Worm (Caenorhabditis elegans) whole organism, L1 larva: Measurements from ENCODE around the gene rfp-1.
A peak's percentile ranks its signal among the peaks of the same experiment; 100 is the strongest.

Experiments used
- C16A3.4 ChIP-seq: fragments of 150-350 bp; optimal IDR thresholded peaks from 2 replicates; lab custom pipeline; 2014; ENCODE audit warnings: missing biosample characterization, missing genetic modification characterization
- C34B4.2 ChIP-seq: sonication (generic microtip); optimal IDR thresholded peaks from 2 replicates; lab custom pipeline; 2017; ENCODE audit warnings: mild to moderate bottlenecking, missing genetic modification characterization, missing compliant biosample characterization
- F16B12.6 ChIP-seq: fragments of 150-350 bp; optimal IDR thresholded peaks from 2 replicates; lab custom pipeline; 2014; ENCODE audit warnings: missing biosample characterization, missing genetic modification characterization
- Y116A8C.19 ChIP-seq: sonication (generic microtip); optimal IDR thresholded peaks from 2 replicates; lab custom pipeline; 2016; ENCODE audit warnings: missing compliant biosample characterization, missing genetic modification characterization, borderline replicate concordance
- aly-2 ChIP-seq: fragments of 150-350 bp; optimal IDR thresholded peaks from 2 replicates; lab custom pipeline; 2014; ENCODE audit warnings: missing biosample characterization, missing genetic modification characterization
- dpl-1 ChIP-seq, 3 experiments: fragments of 150-350 bp in 2 of 3; sonication (generic microtip) in 1 of 3; optimal IDR thresholded peaks; 2 replicates each; lab custom pipeline; 2014 to 2017; ENCODE audit warnings: missing biosample characterization in 3 of 3, missing genetic modification characterization in 3 of 3, missing genetic modification reagents in 3 of 3
- dsc-1 ChIP-seq: sonication (generic microtip); optimal IDR thresholded peaks from 2 replicates; lab custom pipeline; 2016; ENCODE audit warnings: mild to moderate bottlenecking, missing genetic modification characterization, missing compliant biosample characterization
- efl-1 ChIP-seq, 4 experiments: fragments of 150-350 bp; optimal IDR thresholded peaks in 3 of 4; peaks in 1 of 4; 1 replicate in 1 of 4; 2 replicates in 3 of 4; lab custom pipeline; 2014; ENCODE audit warnings: missing biosample characterization in 2 of 4, missing genetic modification characterization in 2 of 4, missing genetic modification reagents in 2 of 4
- egl-27 ChIP-seq, 2 experiments: fragments of 150-350 bp in 1 of 2; sonication (generic microtip); optimal IDR thresholded peaks; 3 replicates each; lab custom pipeline; 2017 to 2018; ENCODE audit warnings: missing biosample characterization in 2 of 2, missing genetic modification characterization in 2 of 2, missing genetic modification reagents in 2 of 2
- elt-2 ChIP-seq: sonication (generic microtip); optimal IDR thresholded peaks from 2 replicates; lab custom pipeline; 2016; ENCODE audit warnings: missing genetic modification characterization, mild to moderate bottlenecking, inconsistent platforms, missing compliant biosample characterization, missing genetic modification reagents
- fkh-10 ChIP-seq: sonication (generic microtip); optimal IDR thresholded peaks from 2 replicates; lab custom pipeline; 2017; ENCODE audit warnings: missing biosample characterization, missing genetic modification reagents, missing genetic modification characterization
- hlh-4 ChIP-seq: sonication (generic microtip); optimal IDR thresholded peaks from 2 replicates; lab custom pipeline; 2016; ENCODE audit warnings: mild to moderate bottlenecking, missing genetic modification characterization, missing compliant biosample characterization
- isw-1 ChIP-seq: fragments of 200-800 bp; sonication (Bioruptor generic); IDR thresholded peaks from 2 replicates; pipeline ENCODE4 v1.3.6; 2022; ENCODE audit warnings: missing genetic modification characterization, missing compliant biosample characterization
- jun-1 ChIP-seq: fragments of 150-350 bp; optimal IDR thresholded peaks from 2 replicates; lab custom pipeline; 2014; ENCODE audit warnings: missing biosample characterization, missing genetic modification reagents, missing genetic modification characterization
- lsy-2 ChIP-seq, 2 experiments: fragments of 150-350 bp; optimal IDR thresholded peaks; 2 replicates each; lab custom pipeline; 2014; ENCODE audit warnings: missing biosample characterization in 2 of 2, missing genetic modification characterization in 2 of 2
- mdl-1 ChIP-seq, 2 experiments: fragments of 150-350 bp; optimal IDR thresholded peaks; 2 replicates each; lab custom pipeline; 2014 to 2017; ENCODE audit warnings: missing biosample characterization in 2 of 2, missing genetic modification characterization in 2 of 2, inconsistent platforms in 1 of 2
- mef-2 ChIP-seq: fragments of 150-350 bp; optimal IDR thresholded peaks from 2 replicates; lab custom pipeline; 2014; ENCODE audit warnings: missing biosample characterization, missing genetic modification characterization
- nhr-12 ChIP-seq: sonication (generic microtip); optimal IDR thresholded peaks from 2 replicates; lab custom pipeline; 2017; ENCODE audit warnings: missing biosample characterization, missing genetic modification characterization
- nhr-71 ChIP-seq: sonication (generic microtip); optimal IDR thresholded peaks from 2 replicates; lab custom pipeline; 2016; ENCODE audit warnings: mild to moderate bottlenecking, missing genetic modification characterization, moderate library complexity, missing compliant biosample characterization
- nhr-85 ChIP-seq: sonication (generic microtip); peaks from one replicate; lab custom pipeline; 2016; ENCODE audit warnings: missing genetic modification characterization, inconsistent platforms, missing compliant biosample characterization
- nhr-90 ChIP-seq: sonication (generic microtip); optimal IDR thresholded peaks from 2 replicates; lab custom pipeline; 2016; ENCODE audit warnings: mild to moderate bottlenecking, missing genetic modification characterization, missing compliant biosample characterization; ENCODE audit not compliant: poor library complexity
- pag-3 ChIP-seq: sonication (generic microtip); optimal IDR thresholded peaks from 2 replicates; lab custom pipeline; 2017; ENCODE audit warnings: missing genetic modification characterization, mild to moderate bottlenecking, missing compliant biosample characterization, antibody characterized with exemption, borderline replicate concordance; ENCODE audit not compliant: insufficient read depth
- pax-3 ChIP-seq: fragments of 200-800 bp; sonication (Bioruptor generic); optimal IDR thresholded peaks from 2 replicates; lab custom pipeline; 2018; ENCODE audit warnings: mild to moderate bottlenecking, missing genetic modification characterization, moderate library complexity, missing compliant biosample characterization
- pqm-1 ChIP-seq: sonication (generic microtip); optimal IDR thresholded peaks from 3 replicates; lab custom pipeline; 2017; ENCODE audit warnings: missing biosample characterization, missing genetic modification characterization
- rnt-1 ChIP-seq: sonication (generic microtip); optimal IDR thresholded peaks from 2 replicates; lab custom pipeline; 2016; ENCODE audit warnings: mild to moderate bottlenecking, missing genetic modification characterization, moderate library complexity, missing compliant biosample characterization
- snpc-4 ChIP-seq: fragments of 150-350 bp; optimal IDR thresholded peaks from 2 replicates; lab custom pipeline; 2014; ENCODE audit warnings: missing biosample characterization, missing genetic modification characterization
- snu-23 ChIP-seq: sonication (generic microtip); optimal IDR thresholded peaks from 2 replicates; lab custom pipeline; 2016; ENCODE audit warnings: missing genetic modification characterization, missing compliant biosample characterization
- swsn-7 ChIP-seq: sonication (generic microtip); optimal IDR thresholded peaks from 2 replicates; lab custom pipeline; 2016; ENCODE audit warnings: missing genetic modification characterization, missing compliant biosample characterization
- unc-130 ChIP-seq: fragments of 150-350 bp; optimal IDR thresholded peaks from 2 replicates; lab custom pipeline; 2017; ENCODE audit warnings: missing biosample characterization, missing genetic modification characterization, inconsistent platforms
- unc-30 ChIP-seq: sonication (generic microtip); optimal IDR thresholded peaks from 2 replicates; lab custom pipeline; 2017; ENCODE audit warnings: missing biosample characterization, missing genetic modification characterization
- unc-62 ChIP-seq: fragments of 150-350 bp; optimal IDR thresholded peaks from 2 replicates; lab custom pipeline; 2014; ENCODE audit warnings: missing biosample characterization, missing genetic modification reagents, missing genetic modification characterization
- unc-98 ChIP-seq: fragments of 200-800 bp; sonication (Bioruptor generic); IDR thresholded peaks from 2 replicates; pipeline ENCODE4 v1.3.6; 2022; ENCODE audit warnings: missing genetic modification characterization, missing compliant biosample characterization
- xbp-1 ChIP-seq: sonication (generic microtip); optimal IDR thresholded peaks from 2 replicates; lab custom pipeline; 2016; ENCODE audit warnings: missing genetic modification characterization, missing compliant biosample characterization
- zag-1 ChIP-seq: fragments of 150-350 bp; optimal IDR thresholded peaks from 2 replicates; lab custom pipeline; 2014; ENCODE audit warnings: missing biosample characterization, missing genetic modification characterization
- zip-4 ChIP-seq: fragments of 200-800 bp; sonication (Bioruptor generic); optimal IDR thresholded peaks from 2 replicates; lab custom pipeline; 2018; ENCODE audit warnings: mild to moderate bottlenecking, missing genetic modification characterization, moderate library complexity, missing compliant biosample characterization
- ztf-11 ChIP-seq, 2 experiments: sonication (generic microtip); optimal IDR thresholded peaks; 2 replicates each; lab custom pipeline; 2016 to 2017; ENCODE audit warnings: missing genetic modification characterization in 2 of 2, missing biosample characterization in 1 of 2, missing compliant biosample characterization in 1 of 2
- ztf-4 ChIP-seq: fragments of 150-350 bp; optimal IDR thresholded peaks from 2 replicates; lab custom pipeline; 2014; ENCODE audit warnings: missing biosample characterization, missing genetic modification characterization

rfp-1 gene

ce11 chrIII:8310239-8311057, 48.0 kb upstream of the rfp-1 start, which contains the start of gene F10E9.3 (continued):
- TF ChIP-seq F16B12.6 (tag; lab: Kevin White, UChicago), result no peak
- no peak for TF ChIP-seq nhr-90 (tag; lab: Kevin White, UChicago)
- TF ChIP-seq zag-1 (tag; lab: Kevin White, UChicago), result no peak
- TF ChIP-seq dpl-1 (GFP tag; optimal IDR thresholded peaks at IDR 0.05; lab: Kevin White, UChicago), result peak in 2 of 3 experiments; percentile 36 to 55
- TF ChIP-seq fkh-10 (GFP tag; lab: Kevin White, UChicago), result no peak

ce11 chrIII:8312393-8312792, 46.0 kb upstream of the rfp-1 start, which contains the start of gene F10E9.2:
Gene F10E9.2, plus strand, starts transcription at chrIII:8312693.
- TF ChIP-seq egl-27 (tag; optimal IDR thresholded peaks at IDR 0.05; lab: Kevin White, UChicago), result no peak
- no peak for TF ChIP-seq Y116A8C.19 (tag; lab: Kevin White, UChicago)
- TF ChIP-seq rnt-1 (tag; lab: Kevin White, UChicago), result no peak
- no peak for TF ChIP-seq dsc-1
- no peak for TF ChIP-seq nhr-85
- no peak for TF ChIP-seq snpc-4 (tag; lab: Kevin White, UChicago)
- no peak for TF ChIP-seq lsy-2 (tag; optimal IDR thresholded peaks at IDR 0.05; lab: Kevin White, UChicago)
- TF ChIP-seq efl-1 (optimal IDR thresholded peaks at IDR 0.05; lab: Kevin White, UChicago), result no peak
- no peak for TF ChIP-seq efl-1 (GFP tag; optimal IDR thresholded peaks at IDR 0.05 in 1 of 2; lab: Kevin White, UChicago)
- no peak for TF ChIP-seq jun-1
- TF ChIP-seq pqm-1 (tag; lab: Kevin White, UChicago), result no peak
- no peak for TF ChIP-seq ztf-11 (tag; optimal IDR thresholded peaks at IDR 0.05; lab: Kevin White, UChicago)
- no peak for TF ChIP-seq xbp-1 (tag; lab: Kevin White, UChicago)
- TF ChIP-seq hlh-4 (tag; lab: Kevin White, UChicago), result no peak
- no peak for TF ChIP-seq unc-98

ce11 chrIII:8318488-8318887, 39.9 kb upstream of the rfp-1 start, which contains the start of gene sas-4:
Gene sas-4, minus strand, starts transcription at chrIII:8318588.
- TF ChIP-seq egl-27 (tag; optimal IDR thresholded peaks at IDR 0.05; lab: Kevin White, UChicago), result no peak
- no peak for TF ChIP-seq mef-2 (tag; lab: Kevin White, UChicago)
- no peak for TF ChIP-seq C34B4.2
- TF ChIP-seq isw-1, result no peak
- no peak for TF ChIP-seq elt-2 (tag; lab: Kevin White, UChicago)
- TF ChIP-seq mdl-1 (tag; optimal IDR thresholded peaks at IDR 0.05; lab: Kevin White, UChicago), result no peak
- TF ChIP-seq unc-62 (GFP tag; lab: Kevin White, UChicago), result no peak
- TF ChIP-seq snu-23, result no peak
- TF ChIP-seq zip-4, result no peak
- TF ChIP-seq nhr-71 (tag; lab: Kevin White, UChicago), result no peak
- TF ChIP-seq ztf-4 (tag; lab: Kevin White, UChicago), result no peak
- no peak for TF ChIP-seq C16A3.4 (tag; lab: Kevin White, UChicago)
- no peak for TF ChIP-seq pag-3 (tag; lab: Kevin White, UChicago)
- TF ChIP-seq pax-3, result no peak
- TF ChIP-seq nhr-90 (tag; lab: Kevin White, UChicago), result no peak
- no peak for TF ChIP-seq unc-30 (tag; lab: Kevin White, UChicago)
- TF ChIP-seq unc-130 (tag; lab: Kevin White, UChicago), result no peak
- TF ChIP-seq aly-2 (tag; lab: Kevin White, UChicago), result no peak
- no peak for TF ChIP-seq swsn-7 (tag; lab: Kevin White, UChicago)
- no peak for TF ChIP-seq nhr-12 (tag; lab: Kevin White, UChicago)
